ENCODE assay signal across 4 fruit fly cellular contexts in genomic region chr3L:2152730-2153129, dm6.
TF ChIP-seq lines count a peak whose summit lies in the region.

No protein-coding gene starts in this region.

- TF ChIP-seq CTCF in whole organism, embryonic (GFP tag; optimal IDR thresholded peaks at IDR 0.05; lab: Kevin White, UChicago), result no peak

TF ChIP-seq in whole organism, embryonic, 481 proteins besides CTCF, POLR2A, EP300 and RAD21 (continues in another document):
- no peak for TF ChIP-seq Dbx (GFP tag; IDR thresholded peaks at IDR 0.05; lab: Robert Waterston, UW)
- no peak for TF ChIP-seq CG12104 (GFP tag; optimal IDR thresholded peaks at IDR 0.05; lab: Kevin White, UChicago)
- TF ChIP-seq sob (GFP tag; IDR thresholded peaks at IDR 0.05; lab: Robert Waterston, UW), result no peak
- TF ChIP-seq Opbp (GFP tag; IDR thresholded peaks at IDR 0.05; lab: Robert Waterston, UW; ENCODE audit: partially characterized antibody), result no peak
- no peak for TF ChIP-seq zfh1 (GFP tag; IDR thresholded peaks at IDR 0.05; lab: Robert Waterston, UW)
- TF ChIP-seq Vsx1 (GFP tag; optimal IDR thresholded peaks at IDR 0.05; lab: Kevin White, UChicago), result no peak
- no peak for TF ChIP-seq bigmax (GFP tag; optimal IDR thresholded peaks at IDR 0.05; lab: Kevin White, UChicago)
- TF ChIP-seq CG13775 (GFP tag; optimal IDR thresholded peaks at IDR 0.05; lab: Kevin White, UChicago), result no peak
- TF ChIP-seq CG11696 (GFP tag; IDR thresholded peaks at IDR 0.05; lab: Robert Waterston, UW), result 0 out of 2 replicates have a peak, but pooled peaks have one; percentile 15
- no peak for TF ChIP-seq Optix (GFP tag; IDR thresholded peaks at IDR 0.05; lab: Robert Waterston, UW)
- TF ChIP-seq CG8765 (GFP tag; IDR thresholded peaks at IDR 0.05; lab: Robert Waterston, UW), result no peak
- no peak for TF ChIP-seq CG4424 (GFP tag; optimal IDR thresholded peaks at IDR 0.05; lab: Kevin White, UChicago)
- TF ChIP-seq klu (GFP tag; IDR thresholded peaks at IDR 0.05; lab: Robert Waterston, UW), result no peak
- TF ChIP-seq Ets65A (GFP tag; lab: Kevin White, UChicago), result peak; percentile 69
- no peak for TF ChIP-seq CG18764 (GFP tag; optimal IDR thresholded peaks at IDR 0.05; lab: Kevin White, UChicago)
- no peak for TF ChIP-seq NC2β (GFP tag; optimal IDR thresholded peaks at IDR 0.05; lab: Kevin White, UChicago)
- TF ChIP-seq nerfin-1 (tag; optimal IDR thresholded peaks at IDR 0.05; lab: Kevin White, UChicago), result no peak
- no peak for TF ChIP-seq CG6813 (GFP tag; optimal IDR thresholded peaks at IDR 0.05; lab: Kevin White, UChicago)
- no peak for TF ChIP-seq Atf6 (GFP tag; IDR thresholded peaks at IDR 0.05; lab: Robert Waterston, UW)
- no peak for TF ChIP-seq stc (GFP tag; IDR thresholded peaks at IDR 0.05; lab: Robert Waterston, UW)
- no peak for TF ChIP-seq Hr78 (GFP tag; optimal IDR thresholded peaks at IDR 0.05; lab: Kevin White, UChicago)
- no peak for TF ChIP-seq Hr39 (optimal IDR thresholded peaks at IDR 0.05; lab: Kevin White, UChicago)
- TF ChIP-seq Deaf1 (tag; optimal IDR thresholded peaks at IDR 0.05; lab: Kevin White, UChicago), result no peak
- no peak for TF ChIP-seq BEAF-32 (GFP tag; optimal IDR thresholded peaks at IDR 0.05; lab: Kevin White, UChicago)

TF ChIP-seq in whole organism, prepupa, 60 proteins besides CTCF, POLR2A, EP300 and RAD21 (continues in another document):
- TF ChIP-seq salr (GFP tag; optimal IDR thresholded peaks at IDR 0.05; lab: Kevin White, UChicago), result peak; percentile 12 to 40
- TF ChIP-seq topi (GFP tag; optimal IDR thresholded peaks at IDR 0.05; lab: Kevin White, UChicago), result peak; percentile 47
- no peak for TF ChIP-seq CG8319 (GFP tag; optimal IDR thresholded peaks at IDR 0.05; lab: Kevin White, UChicago)
- peak; percentile 50 for TF ChIP-seq CG15336 (GFP tag; IDR thresholded peaks at IDR 0.05; lab: Robert Waterston, UW)
- peak; percentile 4 for TF ChIP-seq vri (GFP tag; optimal IDR thresholded peaks at IDR 0.05; lab: Kevin White, UChicago)
- TF ChIP-seq Met (GFP tag; optimal IDR thresholded peaks at IDR 0.05; lab: Kevin White, UChicago), result peak; percentile 57
- TF ChIP-seq Hr38 (GFP tag; optimal IDR thresholded peaks at IDR 0.05; lab: Kevin White, UChicago), result no peak
- TF ChIP-seq CG6808 (GFP tag; optimal IDR thresholded peaks at IDR 0.05; lab: Kevin White, UChicago), result no peak
- peak; percentile 32 for TF ChIP-seq CG10669 (GFP tag; optimal IDR thresholded peaks at IDR 0.05; lab: Kevin White, UChicago)
- TF ChIP-seq Ets96B (tag; optimal IDR thresholded peaks at IDR 0.05; lab: Kevin White, UChicago), result peak; percentile 19
- TF ChIP-seq svp (GFP tag; lab: Kevin White, UChicago), result peak; percentile 70
- peak; percentile 62 for TF ChIP-seq CG6163 (GFP tag; IDR thresholded peaks at IDR 0.05; lab: Robert Waterston, UW)
- TF ChIP-seq Eip75B (GFP tag; optimal IDR thresholded peaks at IDR 0.05; lab: Kevin White, UChicago), result no peak
- no peak for TF ChIP-seq CG8632 (GFP tag; optimal IDR thresholded peaks at IDR 0.05; lab: Kevin White, UChicago)
- TF ChIP-seq fkh (GFP tag; optimal IDR thresholded peaks at IDR 0.05; lab: Kevin White, UChicago), result no peak
- TF ChIP-seq Lpt (GFP tag; optimal IDR thresholded peaks at IDR 0.05; lab: Kevin White, UChicago), result peak; percentile 14
- peak; percentile 63 for TF ChIP-seq OdsH (GFP tag; optimal IDR thresholded peaks at IDR 0.05; lab: Kevin White, UChicago)
- TF ChIP-seq Smox (GFP tag; optimal IDR thresholded peaks at IDR 0.05; lab: Kevin White, UChicago), result peak; percentile 58
- TF ChIP-seq CG31627 (GFP tag; optimal IDR thresholded peaks at IDR 0.05; lab: Kevin White, UChicago), result peak; percentile 55
- peak; percentile 3 for TF ChIP-seq CG1621 (tag; optimal IDR thresholded peaks at IDR 0.05; lab: Kevin White, UChicago)
- TF ChIP-seq achi (GFP tag; optimal IDR thresholded peaks at IDR 0.05; lab: Kevin White, UChicago), result peak; percentile 23
- peak; percentile 23 for TF ChIP-seq Ets21C (GFP tag; optimal IDR thresholded peaks at IDR 0.05; lab: Kevin White, UChicago)
- TF ChIP-seq pdm3 (GFP tag; optimal IDR thresholded peaks at IDR 0.05; lab: Kevin White, UChicago), result peak; percentile 71
- peak; percentile 25 for TF ChIP-seq dsx (GFP tag; optimal IDR thresholded peaks at IDR 0.05; lab: Kevin White, UChicago; ENCODE audit: poor library complexity, severe bottlenecking)

TF ChIP-seq in whole organism, pupa, 21 proteins besides CTCF, POLR2A, EP300 and RAD21:
- TF ChIP-seq Ets98B (GFP tag; IDR thresholded peaks at IDR 0.05; lab: Robert Waterston, UW) (peak; percentile 56), CG13204 (GFP tag; optimal IDR thresholded peaks at IDR 0.05; lab: Kevin White, UChicago) (no peak), CG9948 (tag; optimal IDR thresholded peaks at IDR 0.05; lab: Kevin White, UChicago) (peak; percentile 26), gl (tag; optimal IDR thresholded peaks at IDR 0.05; lab: Kevin White, UChicago) (no peak), rn (GFP tag; IDR thresholded peaks at IDR 0.05; lab: Robert Waterston, UW) (0 out of 2 replicates have a peak, but pooled peaks have one; percentile 48), CG32121 (GFP tag; IDR thresholded peaks at IDR 0.05; lab: Robert Waterston, UW) (peak; percentile 44), CG17806 (tag; optimal IDR thresholded peaks at IDR 0.05; lab: Kevin White, UChicago) (peak; percentile 44), D1 (tag; optimal IDR thresholded peaks at IDR 0.05; lab: Kevin White, UChicago) (peak; percentile 37), EcR (GFP tag; optimal IDR thresholded peaks at IDR 0.05; lab: Kevin White, UChicago) (peak; percentile 79), Pif1A (GFP tag; optimal IDR thresholded peaks at IDR 0.05; lab: Kevin White, UChicago) (peak; percentile 43), CG14655 (GFP tag; optimal IDR thresholded peaks at IDR 0.05; lab: Kevin White, UChicago) (peak; percentile 36), CG12605 (GFP tag; IDR thresholded peaks at IDR 0.05; lab: Robert Waterston, UW) (no peak), fd96Ca (GFP tag; IDR thresholded peaks at IDR 0.05; lab: Robert Waterston, UW) (peak; percentile 53; the same call in 1 of the 3 replicates), CG15710 (tag; optimal IDR thresholded peaks at IDR 0.05; lab: Kevin White, UChicago) (peak; percentile 41), CG4496 (GFP tag; IDR thresholded peaks at IDR 0.05; lab: Robert Waterston, UW) (peak; percentile 57; the same call in 2 of the 3 replicates), Snoo (tag; optimal IDR thresholded peaks at IDR 0.05; lab: Kevin White, UChicago) (peak; percentile 4), CG34367 (tag; optimal IDR thresholded peaks at IDR 0.05; lab: Kevin White, UChicago) (peak; percentile 48), CG8301 (tag; optimal IDR thresholded peaks at IDR 0.05; lab: Kevin White, UChicago) (peak; percentile 32), CG8159 (tag; optimal IDR thresholded peaks at IDR 0.05; lab: Kevin White, UChicago) (peak; percentile 36), Pif1B (GFP tag; optimal IDR thresholded peaks at IDR 0.05; lab: Kevin White, UChicago) (peak; percentile 34), CG10348 (GFP tag; IDR thresholded peaks at IDR 0.05; lab: Robert Waterston, UW) (no peak)

TF ChIP-seq in whole organism, wandering third instar larva, 38 proteins besides CTCF, POLR2A, EP300 and RAD21 (continues in another document):
- TF ChIP-seq OdsH (GFP tag; optimal IDR thresholded peaks at IDR 0.05; lab: Kevin White, UChicago), result peak; percentile 27
- no peak for TF ChIP-seq dsf (GFP tag; optimal IDR thresholded peaks at IDR 0.05; lab: Kevin White, UChicago; ENCODE audit: borderline replicate concordance)
- TF ChIP-seq CG9705 (GFP tag; optimal IDR thresholded peaks at IDR 0.05; lab: Kevin White, UChicago), result no peak
- no peak for TF ChIP-seq Mio (GFP tag; optimal IDR thresholded peaks at IDR 0.05; lab: Kevin White, UChicago)
- no peak for TF ChIP-seq N (GFP tag; optimal IDR thresholded peaks at IDR 0.05; lab: Kevin White, UChicago)
- no peak for TF ChIP-seq foxo (GFP tag; optimal IDR thresholded peaks at IDR 0.05; lab: Kevin White, UChicago)
- no peak for TF ChIP-seq Sp1 (GFP tag; optimal IDR thresholded peaks at IDR 0.05; lab: Kevin White, UChicago)
- no peak for TF ChIP-seq woc (GFP tag; optimal IDR thresholded peaks at IDR 0.05; lab: Kevin White, UChicago)
- no peak for TF ChIP-seq dl (GFP tag; optimal IDR thresholded peaks at IDR 0.05; lab: Kevin White, UChicago; ENCODE audit: insufficient read depth in 1 of 2, partially characterized antibody in 2 of 2)
- TF ChIP-seq sv (GFP tag; optimal IDR thresholded peaks at IDR 0.05; lab: Kevin White, UChicago), result no peak
- TF ChIP-seq tai (GFP tag; optimal IDR thresholded peaks at IDR 0.05; lab: Kevin White, UChicago), result no peak
- peak; percentile 26 for TF ChIP-seq fru (GFP tag; optimal IDR thresholded peaks at IDR 0.05; lab: Kevin White, UChicago)
- no peak for TF ChIP-seq Dfd (GFP tag; optimal IDR thresholded peaks at IDR 0.05; lab: Kevin White, UChicago)
- no peak for TF ChIP-seq br (GFP tag; optimal IDR thresholded peaks at IDR 0.05; lab: Kevin White, UChicago)
- no peak for TF ChIP-seq Hr78 (GFP tag; optimal IDR thresholded peaks at IDR 0.05; lab: Kevin White, UChicago)
- TF ChIP-seq GATAd (GFP tag; optimal IDR thresholded peaks at IDR 0.05; lab: Kevin White, UChicago), result no peak
- no peak for TF ChIP-seq ey (GFP tag; optimal IDR thresholded peaks at IDR 0.05; lab: Kevin White, UChicago)
- no peak for TF ChIP-seq Abd-B (GFP tag; optimal IDR thresholded peaks at IDR 0.05; lab: Kevin White, UChicago)
- peak; percentile 33 for TF ChIP-seq Myc (optimal IDR thresholded peaks at IDR 0.05; lab: Kevin White, UChicago)
- TF ChIP-seq lola (GFP tag; optimal IDR thresholded peaks at IDR 0.05; lab: Kevin White, UChicago), result no peak
- no peak for TF ChIP-seq jim (GFP tag; optimal IDR thresholded peaks at IDR 0.05; lab: Kevin White, UChicago)
- TF ChIP-seq HLH106 (tag; optimal IDR thresholded peaks at IDR 0.05; lab: Kevin White, UChicago), result no peak
- peak; percentile 49 for TF ChIP-seq rgr (GFP tag; optimal IDR thresholded peaks at IDR 0.05; lab: Kevin White, UChicago)
- TF ChIP-seq CrebA (GFP tag; optimal IDR thresholded peaks at IDR 0.05; lab: Kevin White, UChicago; ENCODE audit: borderline replicate concordance), result no peak
- no peak for TF ChIP-seq Hnf4 (GFP tag; optimal IDR thresholded peaks at IDR 0.05; lab: Kevin White, UChicago)
- no peak for TF ChIP-seq Dif (GFP tag; optimal IDR thresholded peaks at IDR 0.05; lab: Kevin White, UChicago; ENCODE audit: partially characterized antibody)
- TF ChIP-seq usp (GFP tag; optimal IDR thresholded peaks at IDR 0.05; lab: Kevin White, UChicago), result no peak
- no peak for TF ChIP-seq psq (GFP tag; optimal IDR thresholded peaks at IDR 0.05; lab: Kevin White, UChicago)
- TF ChIP-seq sage (GFP tag; optimal IDR thresholded peaks at IDR 0.05; lab: Kevin White, UChicago), result no peak
- TF ChIP-seq brk (GFP tag; optimal IDR thresholded peaks at IDR 0.05; lab: Kevin White, UChicago), result no peak
- TF ChIP-seq Rel (GFP tag; optimal IDR thresholded peaks at IDR 0.05; lab: Kevin White, UChicago), result no peak
- TF ChIP-seq Rel (tag; optimal IDR thresholded peaks at IDR 0.05; lab: Kevin White, UChicago), result no peak
- TF ChIP-seq h (GFP tag; optimal IDR thresholded peaks at IDR 0.05; lab: Kevin White, UChicago), result peak; percentile 23
- no peak for TF ChIP-seq Jra (GFP tag; optimal IDR thresholded peaks at IDR 0.05; lab: Kevin White, UChicago)

Comparison
In these comparisons a context has a peak if more than half of its experiments do, and no peak if none do; other contexts are left out.
1. Of the 7 proteins assayed by ChIP-seq in both whole organism, embryonic and whole organism, prepupa: peak only in whole organism, embryonic: Blimp-1; only in whole organism, prepupa: Hr39 and Lpt; in both: Sox102F; in neither: 3.